Fruit fly (Drosophila melanogaster) whole organism, prepupa: ENCODE data around the gene CG13376.

Source experiments
- Blimp-1 ChIP-seq: fragments of 200-800 bp; sonication (Bioruptor generic); optimal IDR thresholded peaks from 3 replicates; lab custom pipeline; 2017; ENCODE audit warnings: missing biosample characterization, missing genetic modification characterization, mild to moderate bottlenecking, moderate library complexity, missing genetic modification reagents
- CG10631 ChIP-seq: fragments of 200-800 bp; sonication (Bioruptor generic); optimal IDR thresholded peaks from 2 replicates; lab custom pipeline; 2016; ENCODE audit warnings: missing biosample characterization, missing genetic modification characterization
- CG11902 ChIP-seq: fragments of 200-800 bp; sonication (Bioruptor generic); optimal IDR thresholded peaks from 3 replicates; lab custom pipeline; 2016; ENCODE audit warnings: missing biosample characterization, missing genetic modification characterization
- CG1621 ChIP-seq: fragments of 200-800 bp; sonication (Bioruptor generic); optimal IDR thresholded peaks from 3 replicates; lab custom pipeline; 2018; ENCODE audit warnings: missing biosample characterization, mild to moderate bottlenecking, missing genetic modification characterization
- CG16779 ChIP-seq: fragments of 200-800 bp; sonication (Bioruptor generic); optimal IDR thresholded peaks from 3 replicates; lab custom pipeline; 2017; ENCODE audit warnings: missing biosample characterization, mild to moderate bottlenecking, missing genetic modification characterization
- CG3032 ChIP-seq: fragments of 200-800 bp; optimal IDR thresholded peaks from 2 replicates; lab custom pipeline; 2019; ENCODE audit warnings: missing biosample characterization, mild to moderate bottlenecking, missing genetic modification characterization, moderate library complexity
- CG31627 ChIP-seq: fragments of 200-800 bp; sonication (Bioruptor generic); optimal IDR thresholded peaks from 3 replicates; lab custom pipeline; 2016; ENCODE audit warnings: missing biosample characterization, missing genetic modification characterization
- CG34406 ChIP-seq: fragments of 200-800 bp; sonication (Bioruptor generic); optimal IDR thresholded peaks from 3 replicates; lab custom pipeline; 2016; ENCODE audit warnings: missing biosample characterization, missing genetic modification characterization
- CG3919 ChIP-seq: fragments of 200-800 bp; sonication (Bioruptor generic); optimal IDR thresholded peaks from 3 replicates; lab custom pipeline; 2016; ENCODE audit warnings: missing biosample characterization, missing genetic modification characterization
- CG4318 ChIP-seq: fragments of 200-800 bp; sonication (Bioruptor generic); optimal IDR thresholded peaks from 3 replicates; lab custom pipeline; 2017; ENCODE audit warnings: missing biosample characterization, mild to moderate bottlenecking, missing genetic modification characterization
- CG6163 ChIP-seq: fragments of 200-800 bp; sonication (Bioruptor generic); IDR thresholded peaks from 3 replicates; pipeline ENCODE4 v1.3.6; 2022; ENCODE audit warnings: missing biosample characterization, missing genetic modification characterization
- CG6808 ChIP-seq: fragments of 200-800 bp; sonication (Bioruptor generic); optimal IDR thresholded peaks from 3 replicates; lab custom pipeline; 2017; ENCODE audit warnings: missing biosample characterization, missing genetic modification characterization, mild to moderate bottlenecking, moderate library complexity, missing genetic modification reagents
- CG6854 ChIP-seq: fragments of 200-800 bp; sonication (Bioruptor generic); optimal IDR thresholded peaks from 2 replicates; lab custom pipeline; 2017; ENCODE audit warnings: missing biosample characterization, mild to moderate bottlenecking, missing genetic modification characterization
- CG8119 ChIP-seq: fragments of 200-800 bp; sonication (Bioruptor generic); IDR thresholded peaks from 3 replicates; pipeline ENCODE4 v1.3.6; 2022; ENCODE audit warnings: missing biosample characterization, missing genetic modification characterization
- CG9139 ChIP-seq: fragments of 200-800 bp; sonication (Bioruptor generic); optimal IDR thresholded peaks from 3 replicates; lab custom pipeline; 2017; ENCODE audit warnings: missing biosample characterization, mild to moderate bottlenecking, missing genetic modification characterization
- Eip75B ChIP-seq: fragments of 200-800 bp; sonication (Bioruptor generic); optimal IDR thresholded peaks from 3 replicates; lab custom pipeline; 2016; ENCODE audit warnings: missing biosample characterization, missing genetic modification characterization
- Eip78C ChIP-seq: fragments of 200-800 bp; sonication (Bioruptor generic); peaks from one replicate; lab custom pipeline; 2016; ENCODE audit warnings: missing biosample characterization, missing genetic modification characterization
- Eip93F ChIP-seq: fragments of 200-800 bp; sonication (Bioruptor generic); optimal IDR thresholded peaks from 2 replicates; lab custom pipeline; 2016; ENCODE audit warnings: missing biosample characterization, mild to moderate bottlenecking, missing genetic modification characterization
- Ets21C ChIP-seq: fragments of 200-800 bp; sonication (Bioruptor generic); optimal IDR thresholded peaks from 3 replicates; lab custom pipeline; 2016; ENCODE audit warnings: missing biosample characterization, missing genetic modification characterization
- Ets96B ChIP-seq: fragments of 200-800 bp; optimal IDR thresholded peaks from 2 replicates; lab custom pipeline; 2019; ENCODE audit warnings: missing biosample characterization, mild to moderate bottlenecking, missing genetic modification characterization, moderate library complexity
- Gug ChIP-seq: fragments of 200-800 bp; sonication (Bioruptor generic); IDR thresholded peaks from 2 replicates; pipeline ENCODE4 v1.3.6; 2022; ENCODE audit warnings: missing biosample characterization, missing genetic modification characterization
- Hr39 ChIP-seq: fragments of 200-800 bp; sonication (Bioruptor generic); optimal IDR thresholded peaks from 2 replicates; lab custom pipeline; 2016; ENCODE audit warnings: missing biosample characterization, missing genetic modification characterization
- Hr4 ChIP-seq: fragments of 200-800 bp; sonication (Bioruptor generic); optimal IDR thresholded peaks from 3 replicates; lab custom pipeline; 2016; ENCODE audit warnings: missing biosample characterization, missing genetic modification characterization
- Met ChIP-seq: fragments of 200-800 bp; sonication (Bioruptor generic); optimal IDR thresholded peaks from 3 replicates; lab custom pipeline; 2016; ENCODE audit warnings: missing biosample characterization, missing genetic modification characterization
- OdsH ChIP-seq: fragments of 200-800 bp; sonication (Bioruptor generic); optimal IDR thresholded peaks from 3 replicates; lab custom pipeline; 2016; ENCODE audit warnings: missing biosample characterization, missing genetic modification characterization
- Smox ChIP-seq: fragments of 200-800 bp; sonication (Bioruptor generic); optimal IDR thresholded peaks from 3 replicates; lab custom pipeline; 2016; ENCODE audit warnings: missing biosample characterization, missing genetic modification characterization
- Sox102F ChIP-seq: fragments of 200-800 bp; sonication (Bioruptor generic); optimal IDR thresholded peaks from 2 replicates; lab custom pipeline; 2016; ENCODE audit warnings: missing biosample characterization, mild to moderate bottlenecking, missing genetic modification characterization
- Sox14 ChIP-seq: fragments of 200-800 bp; sonication (Bioruptor generic); optimal IDR thresholded peaks from 3 replicates; lab custom pipeline; 2016; ENCODE audit warnings: missing biosample characterization, missing genetic modification characterization
- Sox15 ChIP-seq: fragments of 200-800 bp; sonication (Bioruptor generic); optimal IDR thresholded peaks from 3 replicates; lab custom pipeline; 2016; ENCODE audit warnings: missing biosample characterization, missing genetic modification characterization
- achi ChIP-seq: fragments of 200-800 bp; sonication (Bioruptor generic); optimal IDR thresholded peaks from 3 replicates; lab custom pipeline; 2016; ENCODE audit warnings: missing biosample characterization, missing genetic modification characterization
- cyc ChIP-seq: fragments of 200-800 bp; sonication (Bioruptor generic); optimal IDR thresholded peaks from 3 replicates; lab custom pipeline; 2016; ENCODE audit warnings: missing biosample characterization, missing genetic modification characterization
- dac ChIP-seq: fragments of 200-800 bp; sonication (Bioruptor generic); optimal IDR thresholded peaks from 2 replicates; lab custom pipeline; 2017; ENCODE audit warnings: missing biosample characterization, mild to moderate bottlenecking, missing genetic modification characterization
- esn ChIP-seq: fragments of 200-800 bp; sonication (Bioruptor generic); optimal IDR thresholded peaks from 2 replicates; lab custom pipeline; 2016; ENCODE audit warnings: missing biosample characterization, mild to moderate bottlenecking, missing genetic modification characterization, moderate library complexity
- fd59A ChIP-seq: fragments of 200-800 bp; sonication (Bioruptor generic); optimal IDR thresholded peaks from 2 replicates; lab custom pipeline; 2017; ENCODE audit warnings: missing biosample characterization, mild to moderate bottlenecking, missing genetic modification characterization, missing genetic modification reagents
- fkh ChIP-seq: fragments of 200-800 bp; sonication (Bioruptor generic); optimal IDR thresholded peaks from 3 replicates; lab custom pipeline; 2017; ENCODE audit warnings: missing biosample characterization, mild to moderate bottlenecking, missing genetic modification characterization, moderate library complexity
- net ChIP-seq: fragments of 200-800 bp; sonication (Bioruptor generic); optimal IDR thresholded peaks from 3 replicates; lab custom pipeline; 2016; ENCODE audit warnings: missing biosample characterization, missing genetic modification characterization
- pdm3 ChIP-seq: fragments of 200-800 bp; sonication (Bioruptor generic); optimal IDR thresholded peaks from 3 replicates; lab custom pipeline; 2016; ENCODE audit warnings: missing biosample characterization, missing genetic modification characterization
- ss ChIP-seq, 2 experiments: fragments of 200-800 bp; sonication (Bioruptor generic); optimal IDR thresholded peaks; 2 replicates in 1 of 2; 3 replicates in 1 of 2; lab custom pipeline; 2017 to 2018; ENCODE audit warnings: mild to moderate bottlenecking in 2 of 2, missing biosample characterization in 2 of 2, missing genetic modification characterization in 2 of 2, moderate library complexity in 1 of 2
- svp ChIP-seq: fragments of 200-800 bp; sonication (Bioruptor generic); peaks from one replicate; lab custom pipeline; 2016; ENCODE audit warnings: missing biosample characterization, missing genetic modification characterization
- topi ChIP-seq: fragments of 200-800 bp; sonication (Bioruptor generic); optimal IDR thresholded peaks from 3 replicates; lab custom pipeline; 2016; ENCODE audit warnings: missing biosample characterization, missing genetic modification characterization
- vri ChIP-seq: fragments of 200-800 bp; sonication (Bioruptor generic); optimal IDR thresholded peaks from 3 replicates; lab custom pipeline; 2016; ENCODE audit warnings: missing biosample characterization, mild to moderate bottlenecking, missing genetic modification characterization

The CG13376 gene

DNA sequence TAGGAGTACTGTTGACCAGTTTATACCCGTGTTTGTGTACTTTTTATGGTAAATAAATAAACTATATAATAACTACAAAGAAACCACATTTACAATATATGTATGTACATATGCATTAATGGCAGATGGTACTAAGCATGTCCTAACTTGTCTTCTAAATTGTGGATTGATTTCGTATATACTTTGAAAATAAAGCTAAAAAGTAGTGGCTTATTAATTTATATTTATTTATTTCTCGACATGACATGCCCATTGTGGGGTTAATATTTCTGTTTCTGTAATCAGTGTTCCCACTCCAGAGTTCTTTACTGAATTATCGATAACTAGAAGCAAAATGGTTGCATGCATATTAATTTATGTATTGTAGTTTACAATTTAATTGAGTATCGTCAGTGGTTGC, 11.5 kb downstream of the CG13376 start, which contains the start of gene cin (continued):
- peak; percentile 57 for TF ChIP-seq CG31627 (GFP tag; lab: Kevin White, UChicago)
- TF ChIP-seq esn (GFP tag; lab: Kevin White, UChicago), result peak; percentile 79
- TF ChIP-seq Met (GFP tag; lab: Kevin White, UChicago), result peak; percentile 73
- peak; percentile 50; the same call in 1 of the 2 replicates for TF ChIP-seq Gug (GFP tag; lab: Robert Waterston, UW)
- TF ChIP-seq CG9139 (GFP tag; lab: Kevin White, UChicago), result peak; percentile 34
- peak; percentile 52 for TF ChIP-seq Eip75B (GFP tag; lab: Kevin White, UChicago)
- TF ChIP-seq Eip78C, result peak; percentile 91
- peak; percentile 35 for TF ChIP-seq vri
- TF ChIP-seq Sox14, result peak; percentile 54
- TF ChIP-seq achi (GFP tag; lab: Kevin White, UChicago), result peak; percentile 74
- peak; percentile 74 for TF ChIP-seq Ets96B (tag; lab: Kevin White, UChicago)
- peak; percentile 72 for TF ChIP-seq CG10631 (GFP tag; lab: Kevin White, UChicago)
- peak; percentile 74 for TF ChIP-seq OdsH (GFP tag; lab: Kevin White, UChicago)
- TF ChIP-seq CG6163 (GFP tag; lab: Robert Waterston, UW), result no peak
- TF ChIP-seq Hr4 (GFP tag; lab: Kevin White, UChicago), result no peak
- TF ChIP-seq topi, result peak; percentile 79
- TF ChIP-seq CG11902 (GFP tag; lab: Kevin White, UChicago), result peak; percentile 18
- peak; percentile 57; the same call in 2 of the 3 replicates for TF ChIP-seq CG8119 (GFP tag; lab: Robert Waterston, UW)
- TF ChIP-seq CG4318, result no peak
- TF ChIP-seq svp (GFP tag; lab: Kevin White, UChicago), result no peak
- TF ChIP-seq Blimp-1 (GFP tag; lab: Kevin White, UChicago), result no peak
- peak; percentile 43 for TF ChIP-seq CG1621 (tag; lab: Kevin White, UChicago)
- no peak for TF ChIP-seq Hr39 (GFP tag; lab: Kevin White, UChicago)
- TF ChIP-seq CG3919 (GFP tag; lab: Kevin White, UChicago), result no peak
- TF ChIP-seq CG6854, result peak; percentile 3
- peak; percentile 27 for TF ChIP-seq Eip93F (GFP tag; lab: Kevin White, UChicago)
- TF ChIP-seq CG34406, result peak; percentile 71
- TF ChIP-seq CG6808, result peak; percentile 53
- TF ChIP-seq dac (GFP tag; lab: Kevin White, UChicago), result no peak
- TF ChIP-seq fkh (GFP tag; lab: Kevin White, UChicago), result no peak
- TF ChIP-seq net, result no peak
- TF ChIP-seq Sox15, result peak; percentile 40
- TF ChIP-seq cyc (GFP tag; lab: Kevin White, UChicago), result peak; percentile 47
- TF ChIP-seq Smox, result peak; percentile 83
- no peak for TF ChIP-seq CG16779 (tag; lab: Kevin White, UChicago)
- peak; percentile 63 for TF ChIP-seq Sox102F (GFP tag; lab: Kevin White, UChicago)
- peak; percentile 72 for TF ChIP-seq CG3032 (tag; lab: Kevin White, UChicago)
- peak; percentile 72 for TF ChIP-seq pdm3
- TF ChIP-seq fd59A, result no peak
- peak in 1 of 2 experiments; percentile 69 for TF ChIP-seq ss (GFP tag; optimal IDR thresholded peaks at IDR 0.05; lab: Kevin White, UChicago)
- peak; percentile 33 for TF ChIP-seq Ets21C (GFP tag; lab: Kevin White, UChicago)

DNA sequence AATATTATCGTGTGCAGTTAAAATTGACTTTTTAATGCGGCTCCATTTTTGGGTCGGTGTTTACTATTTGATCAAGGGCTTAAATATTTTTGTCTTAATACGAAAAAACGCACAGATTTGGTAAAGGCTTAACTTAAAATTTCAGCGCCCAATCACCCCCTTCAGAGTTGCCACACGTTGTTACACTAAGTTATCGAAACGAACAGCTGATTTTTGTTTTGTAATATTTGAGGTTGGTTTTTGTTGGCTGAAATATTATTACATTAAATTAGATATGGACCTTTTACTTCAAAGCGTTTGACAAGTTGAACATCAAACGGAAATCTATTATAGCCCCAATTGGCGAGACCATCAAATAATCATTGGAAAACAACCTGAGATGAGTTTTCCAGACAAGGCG, 12.1 kb downstream of the CG13376 start, which contains the start of gene CG42376:
Gene CG42376 (plus strand): TSS at position 187 of the 400 bp plus-strand sequence.
- TF ChIP-seq Sox102F (GFP tag; lab: Kevin White, UChicago), result no peak
- no peak for TF ChIP-seq CG3919 (GFP tag; lab: Kevin White, UChicago)
